Worm (Caenorhabditis elegans): ENCODE data around the gene wrt-9.

Gene wrt-9

DNA sequence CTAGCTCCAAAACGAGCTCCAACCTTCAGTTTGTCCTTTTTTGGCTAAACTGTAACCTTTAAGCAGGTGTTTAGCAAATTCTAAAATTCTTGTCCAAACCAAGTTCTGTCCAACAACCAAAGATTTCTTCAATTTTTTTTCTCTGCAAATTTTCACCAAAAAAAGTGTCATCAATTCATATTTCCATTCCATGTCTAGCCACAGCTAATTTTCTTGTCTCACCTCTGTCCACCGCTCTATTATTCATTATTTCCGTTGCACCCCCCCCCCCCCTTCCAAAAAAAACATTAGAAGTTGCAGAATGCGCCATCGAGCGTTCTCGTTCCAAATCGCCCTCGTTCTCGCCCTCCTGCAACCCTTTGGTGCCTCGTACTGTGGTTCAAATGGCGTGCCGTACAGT, at the start of gene wrt-9:
Gene wrt-9, plus strand, starts transcription at position 301 of the 400 bp plus-strand sequence.
- no peak for TF ChIP-seq ZK546.5 (tag; optimal IDR thresholded peaks at IDR 0.05)
- no peak for TF ChIP-seq nhr-77 (tag; optimal IDR thresholded peaks at IDR 0.05)
- no peak for TF ChIP-seq elt-3 (tag; optimal IDR thresholded peaks at IDR 0.05)

DNA sequence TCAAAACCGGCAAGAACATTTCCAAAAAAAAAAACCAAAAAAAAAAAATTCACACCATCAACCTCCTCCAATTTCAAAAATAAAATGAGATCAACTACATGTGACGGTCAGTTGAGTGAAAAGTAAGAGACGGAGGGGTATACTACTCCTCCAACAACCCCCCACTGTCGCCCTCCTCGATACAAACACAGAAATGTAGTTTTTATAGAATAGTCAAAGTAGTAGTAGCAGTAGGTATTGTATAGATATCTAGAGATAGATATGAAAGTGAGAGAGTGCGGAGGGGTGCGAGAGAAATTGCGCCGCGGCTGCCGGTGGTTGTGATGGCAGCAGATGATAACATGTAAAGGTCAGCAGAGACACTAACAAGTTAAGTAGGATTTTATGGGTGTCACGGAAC, 49.1 kb upstream of the wrt-9 start:
- TF ChIP-seq egl-5 (tag; optimal IDR thresholded peaks at IDR 0.05), result no peak
- peak; percentile 26 for TF ChIP-seq nhr-23 (tag; optimal IDR thresholded peaks at IDR 0.05)
- TF ChIP-seq nhr-43 (tag; optimal IDR thresholded peaks at IDR 0.05; ENCODE audit: poor library complexity, severe bottlenecking), result no peak
- peak; percentile 35 for TF ChIP-seq nhr-25 (tag; optimal IDR thresholded peaks at IDR 0.05)
- no peak for TF ChIP-seq nhr-67 (tag; optimal IDR thresholded peaks at IDR 0.05)
- no peak for TF ChIP-seq ceh-28 (tag; optimal IDR thresholded peaks at IDR 0.05)
- TF ChIP-seq elt-1 (tag; optimal IDR thresholded peaks at IDR 0.05), result peak; percentile 64
- TF ChIP-seq hmg-11 (tag; optimal IDR thresholded peaks at IDR 0.05), result peak; percentile 14
- no peak for TF ChIP-seq fkh-2 (tag; optimal IDR thresholded peaks at IDR 0.05)

- TF ChIP-seq ceh-28 (tag; optimal IDR thresholded peaks at IDR 0.05), result no peak
- no peak for TF ChIP-seq mml-1 (tag; optimal IDR thresholded peaks at IDR 0.05)
- no peak for TF ChIP-seq nhr-25 (tag; optimal IDR thresholded peaks at IDR 0.05)
- TF ChIP-seq jun-1 (tag; optimal IDR thresholded peaks at IDR 0.05), result no peak
- no peak for TF ChIP-seq elt-1 (tag; optimal IDR thresholded peaks at IDR 0.05)
- TF ChIP-seq lin-15B (tag; optimal IDR thresholded peaks at IDR 0.05), result no peak
- TF ChIP-seq fos-1 (tag; optimal IDR thresholded peaks at IDR 0.05), result no peak
- no peak for TF ChIP-seq nhr-23 (tag; optimal IDR thresholded peaks at IDR 0.05)
- TF ChIP-seq fkh-2 (tag; optimal IDR thresholded peaks at IDR 0.05), result no peak
- TF ChIP-seq snpc-4 (tag; optimal IDR thresholded peaks at IDR 0.05), result no peak
- no peak for TF ChIP-seq egl-5 (tag; optimal IDR thresholded peaks at IDR 0.05)
These were observed 48.3 kb upstream of the wrt-9 start for ce11 chrX:1528107-1528506.

DNA sequence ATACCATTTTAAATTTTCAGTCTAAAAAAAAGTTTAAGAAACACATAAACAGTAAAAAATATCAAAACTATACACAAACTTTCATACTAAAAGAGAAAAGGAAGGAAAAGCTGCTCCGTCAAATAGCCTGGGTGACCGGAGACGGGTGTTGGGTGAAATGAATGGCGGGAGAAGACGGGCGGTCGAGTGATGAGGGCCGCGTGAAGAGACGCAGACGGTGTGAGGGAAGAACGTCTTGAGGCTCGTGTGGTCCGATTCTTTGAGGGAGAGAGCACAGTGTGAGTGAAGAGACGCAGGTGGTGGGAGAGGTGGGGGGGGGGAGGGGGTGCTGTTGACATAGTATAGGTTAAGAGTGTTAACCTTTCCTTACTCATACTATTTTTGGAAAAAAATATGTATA, 47.4 kb upstream of the wrt-9 start:
- TF ChIP-seq elt-1 (tag; optimal IDR thresholded peaks at IDR 0.05), result no peak
- peak; percentile 24 for TF ChIP-seq lin-39 (tag; optimal IDR thresholded peaks at IDR 0.05)
- TF ChIP-seq hmg-11 (tag; optimal IDR thresholded peaks at IDR 0.05), result peak; percentile 53
- peak; percentile 55 for TF ChIP-seq nfya-1 (tag; optimal IDR thresholded peaks at IDR 0.05; ENCODE audit: insufficient read depth)
- TF ChIP-seq pha-4 (tag; optimal IDR thresholded peaks at IDR 0.05), result peak; percentile 27

DNA sequence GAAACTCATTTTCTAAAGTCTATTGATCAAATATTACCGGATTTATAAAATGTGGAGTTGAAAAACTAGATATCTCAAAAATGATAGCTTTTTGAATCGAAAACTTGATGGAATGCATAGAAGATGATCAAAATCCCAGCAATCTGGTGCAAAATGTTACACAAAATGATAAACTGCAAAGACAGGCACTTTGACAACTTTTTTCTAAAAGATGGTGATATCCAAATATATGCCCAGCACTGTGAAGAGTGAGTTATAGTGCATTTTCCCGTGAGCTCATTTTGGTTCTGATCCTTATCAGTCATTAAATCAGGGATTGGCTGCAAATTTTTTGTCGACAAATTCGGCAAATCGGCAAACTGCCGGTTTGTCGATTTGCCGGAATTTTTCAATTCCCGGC, 41.2 kb upstream of the wrt-9 start, which contains the start of gene K06A9.3:
Gene K06A9.3, minus strand, starts transcription at position 101 of the 400 bp plus-strand sequence.
- TF ChIP-seq nfya-1 (tag; optimal IDR thresholded peaks at IDR 0.05; ENCODE audit: insufficient read depth) (no peak), fkh-10 (GFP tag; optimal IDR thresholded peaks at IDR 0.05) (no peak), elt-1 (tag; optimal IDR thresholded peaks at IDR 0.05) (no peak), elt-3 (tag; optimal IDR thresholded peaks at IDR 0.05) (no peak), ceh-9 (tag; optimal IDR thresholded peaks at IDR 0.05) (no peak), nhr-12 (tag; optimal IDR thresholded peaks at IDR 0.05) (no peak)

DNA sequence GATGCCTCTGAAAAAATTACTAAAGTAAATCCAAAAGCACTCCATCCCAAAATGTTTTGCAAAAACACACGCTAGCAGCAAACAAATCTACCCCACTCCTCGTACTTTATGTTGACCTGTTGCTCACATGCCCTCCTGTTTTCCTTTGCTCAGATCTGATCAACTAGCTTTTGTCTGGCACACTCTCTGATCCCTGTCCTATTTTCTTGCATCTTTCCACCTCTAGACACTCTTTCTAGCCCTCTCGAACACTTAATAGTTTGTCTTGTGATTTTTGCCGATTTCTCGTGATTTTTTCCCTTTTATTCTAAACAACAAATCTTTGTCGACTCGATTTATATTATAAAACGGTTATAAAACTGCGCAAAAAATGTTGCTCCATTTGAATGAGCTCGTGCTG, 40.3 kb upstream of the wrt-9 start, which contains the start of gene K06A9.2:
Gene K06A9.2, plus strand, starts transcription at position 229 of the 400 bp plus-strand sequence.
- TF ChIP-seq eor-1 (tag; optimal IDR thresholded peaks at IDR 0.05) (no peak), ZK546.5 (tag; optimal IDR thresholded peaks at IDR 0.05) (no peak), nhr-11 (tag; optimal IDR thresholded peaks at IDR 0.05) (peak; percentile 42), aly-2 (tag; optimal IDR thresholded peaks at IDR 0.05) (no peak), mdl-1 (tag; optimal IDR thresholded peaks at IDR 0.05) (no peak), pha-4 (tag; optimal IDR thresholded peaks at IDR 0.05) (peak; percentile 83), elt-1 (tag; optimal IDR thresholded peaks at IDR 0.05) (no peak), ztf-11 (tag; optimal IDR thresholded peaks at IDR 0.05) (no peak), pqm-1 (tag; optimal IDR thresholded peaks at IDR 0.05) (no peak), ceh-28 (tag; optimal IDR thresholded peaks at IDR 0.05) (no peak), tbx-2 (tag; optimal IDR thresholded peaks at IDR 0.05) (no peak), nfya-1 (tag; optimal IDR thresholded peaks at IDR 0.05; ENCODE audit: insufficient read depth) (peak; percentile 29)

- TF ChIP-seq elt-2 (tag; optimal IDR thresholded peaks at IDR 0.05) (no peak), ceh-82 (tag; optimal IDR thresholded peaks at IDR 0.05) (no peak), fkh-2 (tag; optimal IDR thresholded peaks at IDR 0.05) (no peak), elt-1 (tag; optimal IDR thresholded peaks at IDR 0.05) (no peak), unc-39 (tag; optimal IDR thresholded peaks at IDR 0.05) (no peak), ceh-16 (tag; optimal IDR thresholded peaks at IDR 0.05) (no peak)
These were observed 37.6 kb upstream of the wrt-9 start for ce11 chrX:1538830-1539229.

All from whole organism, L3 larva.